Fruit fly (Drosophila melanogaster) ovary, adult (tissue): ENCODE measurements around the gene ppk20.

Experiments used
- CG17801 ChIP-seq: fragments of 200-800 bp; optimal IDR thresholded peaks from 2 replicates; lab custom pipeline; 2019; ENCODE audit warnings: missing biosample characterization, mild to moderate bottlenecking, missing genetic modification characterization, moderate library complexity; ENCODE audit not compliant: partially characterized antibody

The ppk20 gene

dm6 chr3R:29668777-29669176, at the start of gene ppk20, which contains the start of gene ppk30:
ppk20 (minus strand) TSS chr3R:29668877.
ppk30 (plus strand) TSS chr3R:29669149.
- no peak for TF ChIP-seq CG17801 (GFP tag; lab: Kevin White, UChicago)

dm6 chr3R:29718363-29718762, 49.7 kb upstream of the ppk20 start, which contains the start of gene CG15506:
CG15506 (plus strand) TSS chr3R:29718663.
- no peak for TF ChIP-seq CG17801 (GFP tag; lab: Kevin White, UChicago)

dm6 chr3R:29717519-29717918, 48.8 kb upstream of the ppk20 start:
- no peak for TF ChIP-seq CG17801 (GFP tag; lab: Kevin White, UChicago)

dm6 chr3R:29716782-29717317, 48.2 kb upstream of the ppk20 start, which contains the start of gene Obp99b:
Obp99b (minus strand) TSS chr3R:29716896.
- TF ChIP-seq CG17801 (GFP tag; lab: Kevin White, UChicago), result no peak

dm6 chr3R:29716043-29716781, 47.5 kb upstream of the ppk20 start:
- no peak for TF ChIP-seq CG17801 (GFP tag; lab: Kevin White, UChicago)

- TF ChIP-seq CG17801 (GFP tag; lab: Kevin White, UChicago), result no peak
These were observed 46.6 kb upstream of the ppk20 start, which contains the start of gene Dup99B for dm6 chr3R:29715277-29715676. Dup99B (minus strand) TSS chr3R:29715377.

dm6 chr3R:29714314-29714713, 45.6 kb upstream of the ppk20 start, which contains the start of gene Obp99d:
Obp99d (plus strand) TSS chr3R:29714505.
- TF ChIP-seq CG17801 (GFP tag; lab: Kevin White, UChicago), result no peak

dm6 chr3R:29711434-29711833, 42.8 kb upstream of the ppk20 start:
- TF ChIP-seq CG17801 (GFP tag; lab: Kevin White, UChicago), result no peak

- no peak for TF ChIP-seq CG17801 (GFP tag; lab: Kevin White, UChicago)
These were observed 39.6 kb upstream of the ppk20 start for dm6 chr3R:29708322-29708721.

dm6 chr3R:29707258-29707657, 38.6 kb upstream of the ppk20 start:
- no peak for TF ChIP-seq CG17801 (GFP tag; lab: Kevin White, UChicago)

- no peak for TF ChIP-seq CG17801 (GFP tag; lab: Kevin White, UChicago)
These were observed 37.2 kb upstream of the ppk20 start for dm6 chr3R:29705789-29706303.

dm6 chr3R:29704557-29704956, 35.9 kb upstream of the ppk20 start:
- TF ChIP-seq CG17801 (GFP tag; lab: Kevin White, UChicago), result no peak

- no peak for TF ChIP-seq CG17801 (GFP tag; lab: Kevin White, UChicago)
These were observed 33.1 kb upstream of the ppk20 start for dm6 chr3R:29701739-29702138.

- no peak for TF ChIP-seq CG17801 (GFP tag; lab: Kevin White, UChicago)
These were observed 30.5 kb upstream of the ppk20 start for dm6 chr3R:29699220-29699619.

dm6 chr3R:29697841-29698240, 29.2 kb upstream of the ppk20 start:
- TF ChIP-seq CG17801 (GFP tag; lab: Kevin White, UChicago), result no peak

dm6 chr3R:29696359-29696758, 27.7 kb upstream of the ppk20 start:
- no peak for TF ChIP-seq CG17801 (GFP tag; lab: Kevin White, UChicago)
